Fruit fly (Drosophila melanogaster) whole organism, embryonic: ENCODE results near the gene Ist1.

Experiments used
- Atf3 ChIP-seq: fragments of 200-800 bp; sonication (Bioruptor generic); optimal IDR thresholded peaks from 3 replicates; lab custom pipeline; 2016; ENCODE audit warnings: missing biosample characterization, missing genetic modification characterization
- CG10267 ChIP-seq: fragments of 200-800 bp; sonication (Bioruptor generic); optimal IDR thresholded peaks from 2 replicates; lab custom pipeline; 2018; ENCODE audit warnings: missing biosample characterization, mild to moderate bottlenecking, missing genetic modification characterization, moderate library complexity
- CG11085 ChIP-seq: fragments of 200-800 bp; sonication (Bioruptor generic); IDR thresholded peaks from 2 replicates; pipeline ENCODE4 v1.3.6; 2022; ENCODE audit warnings: missing biosample characterization, missing genetic modification characterization
- CG12744 ChIP-seq: fragments of 200-800 bp; sonication (Bioruptor generic); optimal IDR thresholded peaks from 2 replicates; lab custom pipeline; 2016; ENCODE audit warnings: missing biosample characterization, missing genetic modification characterization
- CG13775 ChIP-seq: fragments of 200-800 bp; sonication (Bioruptor generic); optimal IDR thresholded peaks from 3 replicates; lab custom pipeline; 2017; ENCODE audit warnings: missing biosample characterization, mild to moderate bottlenecking, missing genetic modification characterization
- CG14050 ChIP-seq: fragments of 200-800 bp; sonication (Bioruptor generic); IDR thresholded peaks from 3 replicates; pipeline ENCODE4 v1.3.6; 2022; ENCODE audit warnings: missing biosample characterization, missing genetic modification characterization
- CG15011 ChIP-seq: fragments of 200-800 bp; sonication (Bioruptor generic); optimal IDR thresholded peaks from 3 replicates; lab custom pipeline; 2018; ENCODE audit warnings: missing biosample characterization, mild to moderate bottlenecking, missing genetic modification characterization
- CG16779 ChIP-seq: fragments of 200-800 bp; sonication (Bioruptor generic); IDR thresholded peaks from 2 replicates; pipeline ENCODE4 v1.3.6; 2022; ENCODE audit warnings: missing biosample characterization, missing genetic modification characterization
- CG17912 ChIP-seq: fragments of 200-800 bp; sonication (Bioruptor generic); optimal IDR thresholded peaks from 2 replicates; lab custom pipeline; 2018; ENCODE audit warnings: missing biosample characterization, mild to moderate bottlenecking, missing genetic modification characterization
- CG18011 ChIP-seq: fragments of 200-800 bp; sonication (Bioruptor generic); optimal IDR thresholded peaks from 2 replicates; lab custom pipeline; 2017; ENCODE audit warnings: missing biosample characterization, missing genetic modification characterization, mild to moderate bottlenecking, moderate library complexity, missing genotype
- CG2202 ChIP-seq: fragments of 200-800 bp; sonication (Bioruptor generic); optimal IDR thresholded peaks from 2 replicates; lab custom pipeline; 2018; ENCODE audit warnings: missing biosample characterization, mild to moderate bottlenecking, missing genetic modification characterization
- CG33213 ChIP-seq: fragments of 200-800 bp; sonication (Bioruptor generic); optimal IDR thresholded peaks from 3 replicates; lab custom pipeline; 2016; ENCODE audit warnings: missing biosample characterization, missing genetic modification characterization
- CG33557 ChIP-seq: fragments of 200-800 bp; sonication (Bioruptor generic); optimal IDR thresholded peaks from 2 replicates; lab custom pipeline; 2019; ENCODE audit warnings: missing biosample characterization, mild to moderate bottlenecking, missing genetic modification characterization, moderate library complexity
- CG43689 ChIP-seq: fragments of 200-800 bp; sonication (Bioruptor generic); IDR thresholded peaks from 2 replicates; pipeline ENCODE4 v1.3.6; 2022; ENCODE audit warnings: missing biosample characterization, missing genetic modification characterization
- CG4617 ChIP-seq: fragments of 200-800 bp; sonication (Bioruptor generic); optimal IDR thresholded peaks from 3 replicates; lab custom pipeline; 2016; ENCODE audit warnings: missing biosample characterization, missing genetic modification characterization, borderline replicate concordance
- CG7271 ChIP-seq: fragments of 200-800 bp; sonication (Bioruptor generic); optimal IDR thresholded peaks from 2 replicates; lab custom pipeline; 2018; ENCODE audit warnings: missing biosample characterization, mild to moderate bottlenecking, missing genetic modification characterization, moderate library complexity
- CG8944 ChIP-seq: fragments of 200-800 bp; sonication (Bioruptor generic); optimal IDR thresholded peaks from 3 replicates; lab custom pipeline; 2016; ENCODE audit warnings: missing biosample characterization, missing genetic modification characterization
- CG9215 ChIP-seq: fragments of 200-800 bp; sonication (Bioruptor generic); IDR thresholded peaks from 2 replicates; pipeline ENCODE4 v1.3.6; 2022; ENCODE audit warnings: missing biosample characterization, missing genetic modification characterization
- Dbx ChIP-seq: fragments of 200-800 bp; sonication (Bioruptor generic); IDR thresholded peaks from 3 replicates; pipeline ENCODE4 v1.3.6; 2022; ENCODE audit warnings: missing biosample characterization, missing genetic modification characterization
- Dll ChIP-seq: fragments of 200-800 bp; sonication (Bioruptor generic); IDR thresholded peaks from 4 replicates; pipeline ENCODE4 v1.3.6; 2022; ENCODE audit warnings: missing biosample characterization, missing genetic modification characterization; ENCODE audit not compliant: partially characterized antibody
- Eip74EF ChIP-seq, 2 experiments: fragments of 200-800 bp in 1 of 2; fragments of >200 bp in 1 of 2; sonication (Bioruptor generic) in 1 of 2; optimal IDR thresholded peaks; 2 replicates each; lab custom pipeline; 2017 to 2019; ENCODE audit warnings: missing biosample characterization in 2 of 2, missing genetic modification characterization in 2 of 2, mild to moderate bottlenecking in 1 of 2, moderate library complexity in 1 of 2
- H15 ChIP-seq: fragments of 200-800 bp; sonication (Bioruptor generic); IDR thresholded peaks from 3 replicates; pipeline ENCODE4 v1.3.6; 2022; ENCODE audit warnings: missing biosample characterization, missing genetic modification characterization
- H2.0 ChIP-seq: fragments of 200-800 bp; sonication (Bioruptor generic); IDR thresholded peaks from 2 replicates; pipeline ENCODE4 v1.3.6; 2022; ENCODE audit warnings: missing biosample characterization, missing genetic modification characterization
- Hmx ChIP-seq: fragments of 200-800 bp; sonication (Bioruptor generic); optimal IDR thresholded peaks from 2 replicates; lab custom pipeline; 2016; ENCODE audit warnings: missing biosample characterization, missing genetic modification characterization
- Hr3 ChIP-seq: fragments of 200-800 bp; sonication (Bioruptor generic); optimal IDR thresholded peaks from 3 replicates; lab custom pipeline; 2016; ENCODE audit warnings: missing biosample characterization, missing genetic modification characterization
- Pdp1 ChIP-seq, 2 experiments: fragments of 200-800 bp; sonication (Bioruptor generic); optimal IDR thresholded peaks; 3 replicates each; lab custom pipeline; 2016; ENCODE audit warnings: missing biosample characterization in 2 of 2, missing genetic modification characterization in 2 of 2, mild to moderate bottlenecking in 1 of 2, moderate library complexity in 1 of 2
- Scr ChIP-seq: fragments of 200-800 bp; sonication (Bioruptor generic); IDR thresholded peaks from 2 replicates; pipeline ENCODE4 v1.3.6; 2022; ENCODE audit warnings: missing biosample characterization, missing genetic modification characterization; ENCODE audit not compliant: partially characterized antibody
- Sox100B ChIP-seq: fragments of 200-800 bp; sonication (Bioruptor generic); optimal IDR thresholded peaks from 3 replicates; lab custom pipeline; 2018; ENCODE audit warnings: missing biosample characterization, mild to moderate bottlenecking, missing genetic modification characterization
- Xbp1 ChIP-seq: fragments of 200-800 bp; sonication (Bioruptor generic); optimal IDR thresholded peaks from 3 replicates; lab custom pipeline; 2016; ENCODE audit warnings: missing biosample characterization, mild to moderate bottlenecking, missing genetic modification characterization
- ase ChIP-seq: fragments of 200-800 bp; sonication (Bioruptor generic); IDR thresholded peaks from 3 replicates; pipeline ENCODE4 v1.3.6; 2022; ENCODE audit warnings: missing biosample characterization, missing genetic modification characterization
- bcd ChIP-seq: fragments of 200-800 bp; sonication (Bioruptor generic); optimal IDR thresholded peaks from 2 replicates; lab custom pipeline; 2017; ENCODE audit warnings: missing biosample characterization, mild to moderate bottlenecking, missing genetic modification characterization
- chinmo ChIP-seq: fragments of 200-800 bp; sonication (Bioruptor generic); IDR thresholded peaks from 4 replicates; pipeline ENCODE4 v1.3.6; 2022; ENCODE audit warnings: missing biosample characterization, missing genetic modification characterization; ENCODE audit not compliant: partially characterized antibody
- dysf ChIP-seq: fragments of 200-800 bp; sonication (Bioruptor generic); IDR thresholded peaks from 3 replicates; pipeline ENCODE4 v1.3.6; 2022; ENCODE audit warnings: missing biosample characterization, missing genetic modification characterization
- esg ChIP-seq: fragments of 200-800 bp; sonication (Bioruptor generic); conservative IDR thresholded peaks from 2 replicates; pipeline ENCODE4 v1.3.6; 2022; ENCODE audit warnings: missing biosample characterization, missing genetic modification characterization
- gro ChIP-seq: fragments of 200-800 bp; sonication (Bioruptor generic); optimal IDR thresholded peaks from 2 replicates; lab custom pipeline; 2016; ENCODE audit warnings: missing biosample characterization, missing genetic modification characterization
- hbn ChIP-seq: fragments of 200-800 bp; sonication (Bioruptor generic); IDR thresholded peaks from 2 replicates; pipeline ENCODE4 v1.3.6; 2022; ENCODE audit warnings: missing biosample characterization, missing genetic modification characterization; ENCODE audit not compliant: partially characterized antibody
- ind ChIP-seq: fragments of 200-800 bp; sonication (Bioruptor generic); optimal IDR thresholded peaks from 3 replicates; lab custom pipeline; 2016; ENCODE audit warnings: missing biosample characterization, missing genetic modification characterization
- klu ChIP-seq: fragments of 200-800 bp; sonication (Bioruptor generic); IDR thresholded peaks from 2 replicates; pipeline ENCODE4 v1.3.6; 2022; ENCODE audit warnings: missing biosample characterization, missing genetic modification characterization
- luna ChIP-seq: fragments of 200-800 bp; sonication (Bioruptor generic); optimal IDR thresholded peaks from 2 replicates; lab custom pipeline; 2016; ENCODE audit warnings: missing biosample characterization, missing genetic modification characterization
- pho ChIP-seq: fragments of 200-800 bp; sonication (Bioruptor generic); optimal IDR thresholded peaks from 2 replicates; lab custom pipeline; 2016; ENCODE audit warnings: missing biosample characterization, missing genetic modification characterization
- pum ChIP-seq: fragments of 200-800 bp; sonication (Bioruptor generic); optimal IDR thresholded peaks from 2 replicates; lab custom pipeline; 2016; ENCODE audit warnings: missing biosample characterization, missing genetic modification characterization
- rib ChIP-seq: fragments of 200-800 bp; sonication (Bioruptor generic); IDR thresholded peaks from 2 replicates; pipeline ENCODE4 v1.3.6; 2022; ENCODE audit warnings: missing biosample characterization, missing genetic modification characterization
- ro ChIP-seq: fragments of 200-800 bp; sonication (Bioruptor generic); IDR thresholded peaks from 2 replicates; pipeline ENCODE4 v1.3.6; 2022; ENCODE audit warnings: missing biosample characterization, missing genetic modification characterization
- scrt ChIP-seq: fragments of 200-800 bp; sonication (Bioruptor generic); optimal IDR thresholded peaks from 2 replicates; lab custom pipeline; 2018; ENCODE audit warnings: missing biosample characterization, mild to moderate bottlenecking, missing genetic modification characterization, moderate library complexity
- sr ChIP-seq: fragments of 200-800 bp; sonication (Bioruptor generic); IDR thresholded peaks from 3 replicates; pipeline ENCODE4 v1.3.6; 2022; ENCODE audit warnings: missing biosample characterization, missing genetic modification characterization
- tgo ChIP-seq: fragments of 200-800 bp; sonication (Bioruptor generic); IDR thresholded peaks from 3 replicates; pipeline ENCODE4 v1.3.6; 2022; ENCODE audit warnings: missing biosample characterization, missing genetic modification characterization
- tna ChIP-seq: fragments of 200-800 bp; sonication (Bioruptor generic); IDR thresholded peaks from 2 replicates; pipeline ENCODE4 v1.3.6; 2022; ENCODE audit warnings: missing biosample characterization, missing genetic modification characterization; ENCODE audit not compliant: partially characterized antibody
- trem ChIP-seq: fragments of 200-800 bp; optimal IDR thresholded peaks from 3 replicates; lab custom pipeline; 2019; ENCODE audit warnings: missing biosample characterization, mild to moderate bottlenecking, missing genetic modification characterization, moderate library complexity
- unc-4 ChIP-seq: fragments of 200-800 bp; sonication (Bioruptor generic); IDR thresholded peaks from 2 replicates; pipeline ENCODE4 v1.3.6; 2022; ENCODE audit warnings: missing biosample characterization, missing genetic modification characterization; ENCODE audit not compliant: partially characterized antibody

Ist1 gene

dm6 chr3L:6752278-6753096 is 3.8 kb downstream of the Ist1 start, which contains the start of the genes velo and Sbds (continued):
- TF ChIP-seq unc-4 (GFP tag; lab: Robert Waterston, UW) = peak; percentile 70
- no peak for TF ChIP-seq CG12744 (GFP tag; lab: Kevin White, UChicago)
- TF ChIP-seq CG8944 (GFP tag; lab: Kevin White, UChicago) = no peak
- TF ChIP-seq sr (GFP tag; lab: Robert Waterston, UW) = no peak
- peak; percentile 34 for TF ChIP-seq tna
- peak; percentile 37 for TF ChIP-seq CG17912 (GFP tag; lab: Kevin White, UChicago)
- no peak for TF ChIP-seq esg (GFP tag; lab: Robert Waterston, UW)
- TF ChIP-seq Hmx (GFP tag; lab: Kevin White, UChicago) = no peak
- no peak for TF ChIP-seq CG11085 (GFP tag; lab: Robert Waterston, UW)
- TF ChIP-seq pho = no peak
- TF ChIP-seq CG13775 (GFP tag; lab: Kevin White, UChicago) = peak; percentile 62
- TF ChIP-seq CG4617 (GFP tag; lab: Kevin White, UChicago) = peak; percentile 42
- no peak for TF ChIP-seq Eip74EF (GFP tag; optimal IDR thresholded peaks at IDR 0.05; lab: Kevin White, UChicago)
- peak; percentile 100 for TF ChIP-seq CG9215
- peak; percentile 3 for TF ChIP-seq CG33213 (GFP tag; lab: Kevin White, UChicago)
- TF ChIP-seq klu (GFP tag; lab: Robert Waterston, UW) = no peak
- TF ChIP-seq CG43689 (GFP tag; lab: Robert Waterston, UW) = no peak
- no peak for TF ChIP-seq Atf3 (GFP tag; lab: Kevin White, UChicago)
- no peak for TF ChIP-seq CG14050
- TF ChIP-seq scrt (GFP tag; lab: Kevin White, UChicago) = peak; percentile 23
- peak; percentile 80 for TF ChIP-seq Scr (GFP tag; lab: Robert Waterston, UW)
- TF ChIP-seq CG7271 (tag; lab: Kevin White, UChicago) = no peak
- 0 out of 4 replicates have a peak, but pooled peaks have one; percentile 65 for TF ChIP-seq chinmo
- peak; percentile 88 for TF ChIP-seq Dll (GFP tag; lab: Robert Waterston, UW)
- TF ChIP-seq CG10267 (tag; lab: Kevin White, UChicago) = peak; percentile 48
- TF ChIP-seq Hr3 = peak; percentile 9
- TF ChIP-seq H15 (GFP tag; lab: Robert Waterston, UW) = 0 out of 3 replicates have a peak, but pooled peaks have one; percentile 12
- TF ChIP-seq gro (GFP tag; lab: Kevin White, UChicago) = peak; percentile 24
- TF ChIP-seq ro = no peak
- TF ChIP-seq CG2202 = no peak
- peak; percentile 63 for TF ChIP-seq Sox100B (GFP tag; lab: Kevin White, UChicago)
- peak; percentile 42; the same call in 2 of the 3 replicates for TF ChIP-seq Dbx (GFP tag; lab: Robert Waterston, UW)
- TF ChIP-seq trem = peak; percentile 48
- no peak for TF ChIP-seq pum (GFP tag; lab: Kevin White, UChicago)
- peak; percentile 69 for TF ChIP-seq hbn (GFP tag; lab: Robert Waterston, UW)
- TF ChIP-seq rib (GFP tag; lab: Robert Waterston, UW) = peak; percentile 56
- TF ChIP-seq Xbp1 = peak; percentile 52
- TF ChIP-seq tgo = no peak
- TF ChIP-seq luna (GFP tag; lab: Kevin White, UChicago) = no peak
- TF ChIP-seq CG16779 (GFP tag; lab: Robert Waterston, UW) = no peak
- TF ChIP-seq ase (GFP tag; lab: Robert Waterston, UW) = no peak
- no peak for TF ChIP-seq H2.0 (GFP tag; lab: Robert Waterston, UW)
- TF ChIP-seq bcd (GFP tag; lab: Kevin White, UChicago) = peak; percentile 24
- TF ChIP-seq CG33557 (GFP tag; lab: Kevin White, UChicago) = peak; percentile 39
- TF ChIP-seq ind = peak; percentile 55
- TF ChIP-seq dysf (GFP tag; lab: Robert Waterston, UW) = 0 out of 3 replicates have a peak, but pooled peaks have one; percentile 30
- no peak for TF ChIP-seq CG18011 (GFP tag; lab: Kevin White, UChicago)
- TF ChIP-seq Pdp1 (GFP tag; optimal IDR thresholded peaks at IDR 0.05; lab: Kevin White, UChicago) = peak; percentile 6 to 41
- TF ChIP-seq CG15011 (GFP tag; lab: Kevin White, UChicago) = no peak
